Worm (Caenorhabditis elegans) whole organism, L4 larva: ENCODE results near the gene F58B4.2.

Experiments used
- F26F4.8 ChIP-seq: fragments of 200-800 bp; sonication (Bioruptor generic); conservative IDR thresholded peaks from 2 replicates; pipeline ENCODE4 v1.3.6; 2022; ENCODE audit warnings: missing genetic modification characterization, missing compliant biosample characterization
- Y75B8A.6 ChIP-seq: fragments of 200-800 bp; sonication (Bioruptor generic); IDR thresholded peaks from 2 replicates; pipeline ENCODE4 v1.3.6; 2022; ENCODE audit warnings: missing genetic modification reagents, missing genetic modification characterization, missing compliant biosample characterization
- aly-2 ChIP-seq: sonication (generic microtip); optimal IDR thresholded peaks from 2 replicates; lab custom pipeline; 2018; ENCODE audit warnings: missing biosample characterization, missing genetic modification characterization
- ama-1 ChIP-seq: fragments of 150-350 bp; optimal IDR thresholded peaks from 2 replicates; lab custom pipeline; 2014; ENCODE audit warnings: inconsistent platforms, mixed read lengths
- ceh-62 ChIP-seq: sonication (generic microtip); optimal IDR thresholded peaks from 2 replicates; lab custom pipeline; 2017; ENCODE audit warnings: missing biosample characterization, missing genetic modification characterization
- lin-15B ChIP-seq: fragments of 150-350 bp; sonication (generic microtip); optimal IDR thresholded peaks from 3 replicates; lab custom pipeline; 2014; ENCODE audit warnings: missing biosample characterization, missing genetic modification characterization
- lir-3 ChIP-seq: sonication (generic microtip); optimal IDR thresholded peaks from 2 replicates; lab custom pipeline; 2016; ENCODE audit warnings: mild to moderate bottlenecking, missing genetic modification characterization, missing compliant biosample characterization
- lsy-2 ChIP-seq, 2 experiments: fragments of 150-350 bp in 1 of 2; sonication (generic microtip) in 1 of 2; optimal IDR thresholded peaks; 2 replicates each; lab custom pipeline; 2014 to 2017; ENCODE audit warnings: missing biosample characterization in 2 of 2, missing genetic modification characterization in 2 of 2
- nhr-237 ChIP-seq: sonication (generic microtip); optimal IDR thresholded peaks from 2 replicates; lab custom pipeline; 2017; ENCODE audit warnings: missing biosample characterization, missing genetic modification characterization
- nhr-77 ChIP-seq: fragments of 150-350 bp; optimal IDR thresholded peaks from 2 replicates; lab custom pipeline; 2014; ENCODE audit warnings: missing biosample characterization, missing genetic modification characterization
- unc-62 ChIP-seq, 3 experiments: fragments of 150-350 bp in 1 of 3; sonication (generic microtip); optimal IDR thresholded peaks in 2 of 3; peaks in 1 of 3; 1 replicate in 1 of 3; 2 replicates in 2 of 3; lab custom pipeline; 2014 to 2017; ENCODE audit warnings: missing biosample characterization in 3 of 3, missing genetic modification characterization in 3 of 3, missing genetic modification reagents in 3 of 3, missing genotype in 1 of 3
- zip-2 ChIP-seq: fragments of 150-350 bp; optimal IDR thresholded peaks from 2 replicates; lab custom pipeline; 2014; ENCODE audit warnings: missing biosample characterization, missing genetic modification characterization

DNA sequence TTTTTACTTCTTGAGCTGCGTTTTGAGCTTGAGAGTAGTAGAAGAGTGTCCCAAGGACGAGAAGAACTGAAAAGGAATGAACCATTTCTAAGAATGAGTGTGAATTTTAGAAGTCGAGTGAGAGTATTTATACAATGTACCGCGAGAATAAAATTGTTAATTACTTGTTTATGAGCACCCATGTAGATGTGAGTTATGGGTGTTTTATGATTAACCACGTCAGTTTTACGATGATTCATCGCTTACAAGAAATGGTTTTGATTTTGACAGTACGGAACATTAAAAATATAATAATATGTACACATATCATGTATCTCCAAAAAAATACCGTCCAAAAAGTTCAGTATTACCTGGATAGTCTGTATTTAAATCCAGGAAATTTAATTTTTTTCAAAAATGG lies 36.1 kb upstream of the F58B4.2 start, which contains the start of gene clec-221:
- TF ChIP-seq unc-62 (GFP tag; optimal IDR thresholded peaks at IDR 0.05 in 1 of 2; lab: Kevin White, UChicago) (no peak), unc-62 (tag; optimal IDR thresholded peaks at IDR 0.05; lab: Kevin White, UChicago) (no peak), ceh-62 (tag; lab: Kevin White, UChicago) (no peak), nhr-237 (no peak), lir-3 (no peak), lsy-2 (tag; optimal IDR thresholded peaks at IDR 0.05; lab: Kevin White, UChicago) (no peak), ama-1 (lab: Kevin White, UChicago) (no peak), F26F4.8 (GFP tag; lab: Robert Waterston, UW) (no peak), lin-15B (tag; lab: Kevin White, UChicago) (no peak), zip-2 (tag; lab: Kevin White, UChicago) (no peak), Y75B8A.6 (GFP tag; lab: Robert Waterston, UW) (no peak), aly-2 (tag; lab: Kevin White, UChicago) (no peak), nhr-77 (tag; lab: Kevin White, UChicago) (no peak)
